Fruit fly (Drosophila melanogaster) whole organism, embryonic: ENCODE results near the gene mRpL13.

Experiments
- B-H2 ChIP-seq: fragments of 200-800 bp; sonication (Bioruptor generic); optimal IDR thresholded peaks from 2 replicates; lab custom pipeline; 2018; ENCODE audit warnings: missing biosample characterization, mild to moderate bottlenecking, missing genetic modification characterization
- CG11560 ChIP-seq: fragments of 200-800 bp; sonication (Bioruptor generic); IDR thresholded peaks from 3 replicates; pipeline ENCODE4 v1.3.6; 2022; ENCODE audit warnings: missing biosample characterization, missing genetic modification characterization
- CG14710 ChIP-seq: fragments of 200-800 bp; sonication (Bioruptor generic); optimal IDR thresholded peaks from 3 replicates; lab custom pipeline; 2019; ENCODE audit warnings: missing biosample characterization, mild to moderate bottlenecking, missing genetic modification characterization, moderate library complexity
- CG15011 ChIP-seq: fragments of 200-800 bp; sonication (Bioruptor generic); optimal IDR thresholded peaks from 3 replicates; lab custom pipeline; 2018; ENCODE audit warnings: missing biosample characterization, mild to moderate bottlenecking, missing genetic modification characterization
- CG15601 ChIP-seq: fragments of 200-800 bp; sonication (Bioruptor generic); optimal IDR thresholded peaks from 3 replicates; lab custom pipeline; 2019; ENCODE audit warnings: missing biosample characterization, mild to moderate bottlenecking, missing genetic modification characterization, moderate library complexity
- CG16779 ChIP-seq: fragments of 200-800 bp; sonication (Bioruptor generic); IDR thresholded peaks from 2 replicates; pipeline ENCODE4 v1.3.6; 2022; ENCODE audit warnings: missing biosample characterization, missing genetic modification characterization
- CG16863 ChIP-seq: fragments of 200-800 bp; sonication (Bioruptor generic); optimal IDR thresholded peaks from 3 replicates; lab custom pipeline; 2016; ENCODE audit warnings: missing biosample characterization, missing genetic modification characterization
- CG17612 ChIP-seq: fragments of 200-800 bp; sonication (Bioruptor generic); IDR thresholded peaks from 2 replicates; pipeline ENCODE4 v1.3.6; 2022; ENCODE audit warnings: missing biosample characterization, missing genetic modification characterization
- CG2678 ChIP-seq: fragments of 200-800 bp; sonication (Bioruptor generic); optimal IDR thresholded peaks from 3 replicates; lab custom pipeline; 2019; ENCODE audit warnings: missing biosample characterization, mild to moderate bottlenecking, missing genetic modification characterization, moderate library complexity
- CG3163 ChIP-seq: fragments of 200-800 bp; sonication (Bioruptor generic); optimal IDR thresholded peaks from 3 replicates; lab custom pipeline; 2016; ENCODE audit warnings: missing biosample characterization, missing genetic modification characterization
- CG33213 ChIP-seq: fragments of 200-800 bp; sonication (Bioruptor generic); optimal IDR thresholded peaks from 3 replicates; lab custom pipeline; 2016; ENCODE audit warnings: missing biosample characterization, missing genetic modification characterization
- CG3838 ChIP-seq: fragments of 200-800 bp; sonication (Bioruptor generic); optimal IDR thresholded peaks from 3 replicates; lab custom pipeline; 2016; ENCODE audit warnings: missing biosample characterization, missing genetic modification characterization
- CG6813 ChIP-seq: fragments of 200-800 bp; sonication (Bioruptor generic); optimal IDR thresholded peaks from 2 replicates; lab custom pipeline; 2017; ENCODE audit warnings: missing biosample characterization, missing genetic modification characterization, mild to moderate bottlenecking, moderate library complexity, missing genetic modification reagents
- CG7357 ChIP-seq: fragments of 200-800 bp; sonication (Bioruptor generic); IDR thresholded peaks from 3 replicates; pipeline ENCODE4 v1.3.6; 2022; ENCODE audit warnings: missing biosample characterization, missing genetic modification characterization
- CG8924 ChIP-seq: fragments of 200-800 bp; optimal IDR thresholded peaks from 3 replicates; lab custom pipeline; 2019; ENCODE audit warnings: missing biosample characterization, mild to moderate bottlenecking, missing genetic modification characterization, moderate library complexity
- CG9797 ChIP-seq: fragments of 200-800 bp; sonication (Bioruptor generic); optimal IDR thresholded peaks from 3 replicates; lab custom pipeline; 2018; ENCODE audit warnings: missing biosample characterization, mild to moderate bottlenecking, missing genetic modification characterization
- CrebB ChIP-seq: fragments of 200-800 bp; sonication (Bioruptor generic); optimal IDR thresholded peaks from 3 replicates; lab custom pipeline; 2018; ENCODE audit warnings: missing biosample characterization, mild to moderate bottlenecking, missing genetic modification characterization
- D ChIP-seq, 2 experiments: fragments of 200-800 bp in 1 of 2; fragments of >200 bp in 1 of 2; sonication (Bioruptor generic) in 1 of 2; optimal IDR thresholded peaks; 2 replicates in 1 of 2; 3 replicates in 1 of 2; lab custom pipeline; 2017; ENCODE audit warnings: mild to moderate bottlenecking in 1 of 2, missing biosample characterization in 1 of 2, missing genetic modification characterization in 1 of 2, missing genetic modification reagents in 1 of 2
- Dip2 ChIP-seq: fragments of 200-800 bp; sonication (Bioruptor generic); IDR thresholded peaks from 2 replicates; pipeline ENCODE4 v1.3.6; 2022; ENCODE audit warnings: missing biosample characterization, missing genetic modification characterization
- ERR ChIP-seq: fragments of 200-800 bp; sonication (Bioruptor generic); optimal IDR thresholded peaks from 2 replicates; lab custom pipeline; 2016; ENCODE audit warnings: missing biosample characterization, missing genetic modification characterization
- Gug ChIP-seq: fragments of 200-800 bp; sonication (Bioruptor generic); IDR thresholded peaks from 4 replicates; pipeline ENCODE4 v1.3.6; 2022; ENCODE audit warnings: missing biosample characterization, missing genetic modification characterization
- HLH3B ChIP-seq: fragments of 200-800 bp; sonication (Bioruptor generic); IDR thresholded peaks from 2 replicates; pipeline ENCODE4 v1.3.6; 2022; ENCODE audit warnings: missing biosample characterization, missing genetic modification characterization
- Kr ChIP-seq: fragments of 200-800 bp; sonication (Bioruptor generic); optimal IDR thresholded peaks from 2 replicates; lab custom pipeline; 2017; ENCODE audit warnings: missing biosample characterization, mild to moderate bottlenecking, missing genetic modification characterization
- MBD-R2 ChIP-seq: fragments of 200-800 bp; sonication (Bioruptor generic); IDR thresholded peaks from 2 replicates; pipeline ENCODE4 v1.3.6; 2022; ENCODE audit warnings: missing biosample characterization, missing genetic modification characterization
- Max ChIP-seq: fragments of 200-800 bp; sonication (Bioruptor generic); optimal IDR thresholded peaks from 2 replicates; lab custom pipeline; 2016; ENCODE audit warnings: missing biosample characterization, mild to moderate bottlenecking, missing genetic modification characterization
- Med ChIP-seq: fragments of 200-800 bp; sonication (Bioruptor generic); peaks from one replicate; lab custom pipeline; 2016; ENCODE audit warnings: missing biosample characterization, missing genetic modification characterization, mild to moderate bottlenecking, inconsistent platforms, moderate library complexity
- Mrtf ChIP-seq: fragments of 200-800 bp; sonication (Bioruptor generic); IDR thresholded peaks from 3 replicates; pipeline ENCODE4 v1.3.6; 2022; ENCODE audit warnings: missing biosample characterization, missing genetic modification characterization
- TFAM ChIP-seq: fragments of 200-800 bp; sonication (Bioruptor generic); optimal IDR thresholded peaks from 2 replicates; lab custom pipeline; 2017; ENCODE audit warnings: missing biosample characterization, missing genetic modification characterization, inconsistent platforms
- br ChIP-seq: fragments of >200 bp; optimal IDR thresholded peaks from 2 replicates; lab custom pipeline; 2017
- disco-r ChIP-seq: fragments of 200-800 bp; sonication (Bioruptor generic); optimal IDR thresholded peaks from 2 replicates; lab custom pipeline; 2016; ENCODE audit warnings: missing biosample characterization, missing genetic modification characterization
- dmrt11E ChIP-seq: fragments of 200-800 bp; sonication (Bioruptor generic); optimal IDR thresholded peaks from 3 replicates; lab custom pipeline; 2018; ENCODE audit warnings: missing biosample characterization, mild to moderate bottlenecking, missing genetic modification characterization, moderate library complexity
- ems ChIP-seq: fragments of 200-800 bp; sonication (Bioruptor generic); optimal IDR thresholded peaks from 3 replicates; lab custom pipeline; 2016; ENCODE audit warnings: missing biosample characterization, missing genetic modification characterization
- fd102C ChIP-seq: fragments of 200-800 bp; sonication (Bioruptor generic); optimal IDR thresholded peaks from 2 replicates; lab custom pipeline; 2018; ENCODE audit warnings: missing biosample characterization, mild to moderate bottlenecking, missing genetic modification characterization, moderate library complexity
- ftz-f1 ChIP-seq: fragments of 200-800 bp; sonication (Bioruptor generic); optimal IDR thresholded peaks from 2 replicates; lab custom pipeline; 2016; ENCODE audit warnings: missing biosample characterization, missing genetic modification characterization
- fu2 ChIP-seq: fragments of 200-800 bp; sonication (Bioruptor generic); optimal IDR thresholded peaks from 2 replicates; lab custom pipeline; 2016; ENCODE audit warnings: missing biosample characterization, missing genetic modification characterization
- gcm ChIP-seq: fragments of 200-800 bp; sonication (Bioruptor generic); optimal IDR thresholded peaks from 2 replicates; lab custom pipeline; 2019; ENCODE audit warnings: missing biosample characterization, mild to moderate bottlenecking, missing genetic modification characterization, moderate library complexity
- grau ChIP-seq: fragments of 200-800 bp; optimal IDR thresholded peaks from 3 replicates; lab custom pipeline; 2019; ENCODE audit warnings: missing biosample characterization, mild to moderate bottlenecking, missing genetic modification characterization, moderate library complexity
- gsb-n ChIP-seq: fragments of 200-800 bp; sonication (Bioruptor generic); optimal IDR thresholded peaks from 3 replicates; lab custom pipeline; 2018; ENCODE audit warnings: missing biosample characterization, mild to moderate bottlenecking, missing genetic modification characterization
- luna ChIP-seq: fragments of 200-800 bp; sonication (Bioruptor generic); optimal IDR thresholded peaks from 2 replicates; lab custom pipeline; 2016; ENCODE audit warnings: missing biosample characterization, missing genetic modification characterization
- mld ChIP-seq: fragments of 200-800 bp; sonication (Bioruptor generic); IDR thresholded peaks from 3 replicates; pipeline ENCODE4 v1.3.6; 2022; ENCODE audit warnings: missing biosample characterization, missing genetic modification characterization; ENCODE audit not compliant: partially characterized antibody
- nerfin-2 ChIP-seq: fragments of 200-800 bp; sonication (Bioruptor generic); IDR thresholded peaks from 2 replicates; pipeline ENCODE4 v1.3.6; 2022; ENCODE audit warnings: missing biosample characterization, missing genetic modification characterization; ENCODE audit not compliant: partially characterized antibody
- pho ChIP-seq: fragments of 200-800 bp; sonication (Bioruptor generic); optimal IDR thresholded peaks from 2 replicates; lab custom pipeline; 2016; ENCODE audit warnings: missing biosample characterization, missing genetic modification characterization
- scrt ChIP-seq: fragments of 200-800 bp; sonication (Bioruptor generic); optimal IDR thresholded peaks from 2 replicates; lab custom pipeline; 2018; ENCODE audit warnings: missing biosample characterization, mild to moderate bottlenecking, missing genetic modification characterization, moderate library complexity
- slp2 ChIP-seq: fragments of 200-800 bp; sonication (Bioruptor generic); optimal IDR thresholded peaks from 2 replicates; lab custom pipeline; 2016; ENCODE audit warnings: missing biosample characterization, missing genetic modification characterization
- so ChIP-seq: fragments of 200-800 bp; sonication (Bioruptor generic); IDR thresholded peaks from 3 replicates; pipeline ENCODE4 v1.3.6; 2022; ENCODE audit warnings: missing biosample characterization, missing genetic modification characterization
- sqz ChIP-seq: fragments of 200-800 bp; sonication (Bioruptor generic); optimal IDR thresholded peaks from 3 replicates; lab custom pipeline; 2018; ENCODE audit warnings: missing biosample characterization, mild to moderate bottlenecking, missing genetic modification characterization
- ssp ChIP-seq: fragments of 200-800 bp; sonication (Bioruptor generic); IDR thresholded peaks from 2 replicates; pipeline ENCODE4 v1.3.6; 2022; ENCODE audit warnings: missing biosample characterization, missing genetic modification characterization
- tio ChIP-seq: fragments of 200-800 bp; sonication (Bioruptor generic); optimal IDR thresholded peaks from 2 replicates; lab custom pipeline; 2017; ENCODE audit warnings: missing biosample characterization, missing genetic modification characterization, inconsistent platforms
- unc-4 ChIP-seq: fragments of 200-800 bp; sonication (Bioruptor generic); IDR thresholded peaks from 2 replicates; pipeline ENCODE4 v1.3.6; 2022; ENCODE audit warnings: missing biosample characterization, missing genetic modification characterization; ENCODE audit not compliant: partially characterized antibody
- wdn ChIP-seq: fragments of 200-800 bp; sonication (Bioruptor generic); IDR thresholded peaks from 2 replicates; pipeline ENCODE4 v1.3.6; 2022; ENCODE audit warnings: missing biosample characterization, missing genetic modification characterization
- yki ChIP-seq: fragments of >200 bp; optimal IDR thresholded peaks from 3 replicates; lab custom pipeline; 2018

Gene mRpL13

dm6 chr2L:18890087-18890486, 31.0 kb upstream of the mRpL13 start (continued):
- TF ChIP-seq TFAM (GFP tag; lab: Kevin White, UChicago): peak; percentile 55
- TF ChIP-seq Mrtf (GFP tag; lab: Robert Waterston, UW): 0 out of 3 replicates have a peak, but pooled peaks have one; percentile 40
- no peak for TF ChIP-seq wdn (GFP tag; lab: Robert Waterston, UW)
- no peak for TF ChIP-seq ftz-f1 (GFP tag; lab: Kevin White, UChicago)
- TF ChIP-seq mld (GFP tag; lab: Robert Waterston, UW): no peak
- TF ChIP-seq tio (GFP tag; lab: Kevin White, UChicago): peak; percentile 56
- peak; percentile 62 for TF ChIP-seq CG33213 (GFP tag; lab: Kevin White, UChicago)
- TF ChIP-seq CG8924 (tag; lab: Kevin White, UChicago): peak; percentile 84
- TF ChIP-seq ems (GFP tag; lab: Kevin White, UChicago): peak; percentile 72
- peak; percentile 66 for TF ChIP-seq gcm (GFP tag; lab: Kevin White, UChicago)
- TF ChIP-seq gsb-n: peak; percentile 87
- peak; percentile 20 for TF ChIP-seq CG3163 (GFP tag; lab: Kevin White, UChicago)
- peak; percentile 21; the same call in 1 of the 2 replicates for TF ChIP-seq MBD-R2 (GFP tag; lab: Robert Waterston, UW)
- TF ChIP-seq CG14710 (tag; lab: Kevin White, UChicago): peak; percentile 88
- TF ChIP-seq nerfin-2: no peak
- TF ChIP-seq sqz (GFP tag; lab: Kevin White, UChicago): peak; percentile 30
- TF ChIP-seq CG2678 (tag; lab: Kevin White, UChicago): peak; percentile 71
- peak; percentile 52 for TF ChIP-seq disco-r (GFP tag; lab: Kevin White, UChicago)
- TF ChIP-seq Kr (GFP tag; lab: Kevin White, UChicago): peak; percentile 43
- no peak for TF ChIP-seq fu2 (GFP tag; lab: Kevin White, UChicago)
- peak; percentile 70 for TF ChIP-seq grau (tag; lab: Kevin White, UChicago)
- TF ChIP-seq CG7357 (GFP tag; lab: Robert Waterston, UW): peak; percentile 63; the same call in 2 of the 3 replicates
- no peak for TF ChIP-seq D (optimal IDR thresholded peaks at IDR 0.05; lab: Kevin White, UChicago)
- TF ChIP-seq D (GFP tag; optimal IDR thresholded peaks at IDR 0.05; lab: Kevin White, UChicago): peak; percentile 78
- TF ChIP-seq br (lab: Kevin White, UChicago): no peak
- peak; percentile 42; the same call in 2 of the 4 replicates for TF ChIP-seq Gug
- peak; percentile 47 for TF ChIP-seq CG15011
- TF ChIP-seq CG17612 (GFP tag; lab: Robert Waterston, UW): peak; percentile 7; the same call in 1 of the 2 replicates
- no peak for TF ChIP-seq scrt
- no peak for TF ChIP-seq Dip2 (GFP tag; lab: Robert Waterston, UW)
- TF ChIP-seq pho (GFP tag; lab: Kevin White, UChicago): no peak
- TF ChIP-seq HLH3B (GFP tag; lab: Robert Waterston, UW): peak; percentile 67
- no peak for TF ChIP-seq yki (lab: Kevin White, UChicago)
- peak; percentile 68 for TF ChIP-seq Max (GFP tag; lab: Kevin White, UChicago)
- no peak for TF ChIP-seq luna (GFP tag; lab: Kevin White, UChicago)
- TF ChIP-seq B-H2 (GFP tag; lab: Kevin White, UChicago): no peak
- TF ChIP-seq unc-4: no peak
- no peak for TF ChIP-seq ERR (GFP tag; lab: Kevin White, UChicago)
- peak; percentile 67 for TF ChIP-seq slp2 (GFP tag; lab: Kevin White, UChicago)
- no peak for TF ChIP-seq CG11560 (tag; lab: Robert Waterston, UW)
- TF ChIP-seq ssp (GFP tag; lab: Robert Waterston, UW): peak; percentile 56
- no peak for TF ChIP-seq CG9797 (GFP tag; lab: Kevin White, UChicago)
- TF ChIP-seq CG6813 (GFP tag; lab: Kevin White, UChicago): peak; percentile 79
- no peak for TF ChIP-seq CG16779 (GFP tag; lab: Robert Waterston, UW)
- peak; percentile 93 for TF ChIP-seq Med (GFP tag; lab: Kevin White, UChicago)
- TF ChIP-seq CrebB (tag; lab: Kevin White, UChicago): peak; percentile 19
- TF ChIP-seq fd102C (GFP tag; lab: Kevin White, UChicago): peak; percentile 93
- peak; percentile 74 for TF ChIP-seq CG16863
- TF ChIP-seq CG3838 (GFP tag; lab: Kevin White, UChicago): no peak
- peak; percentile 96 for TF ChIP-seq dmrt11E (tag; lab: Kevin White, UChicago)
- TF ChIP-seq CG15601 (tag; lab: Kevin White, UChicago): peak; percentile 79
- peak; percentile 72; the same call in 2 of the 3 replicates for TF ChIP-seq so (GFP tag; lab: Robert Waterston, UW)
